Fruit fly (Drosophila melanogaster) whole organism: ENCODE measurements around the gene bero.

Experiments
- CG8478 ChIP-seq: fragments of >200 bp; optimal IDR thresholded peaks from 2 replicates; lab custom pipeline; 2018; ENCODE audit warnings: inconsistent platforms
- Dll ChIP-seq: fragments of >200 bp; optimal IDR thresholded peaks from 2 replicates; lab custom pipeline; 2017
- EcR ChIP-seq, 2 experiments: fragments of >200 bp; optimal IDR thresholded peaks; 2 replicates each; lab custom pipeline; 2017; ENCODE audit warnings: missing biosample characterization in 2 of 2, missing genetic modification characterization in 2 of 2, missing genetic modification reagents in 2 of 2
- pan ChIP-seq: fragments of >200 bp; optimal IDR thresholded peaks from 2 replicates; lab custom pipeline; 2017
- psq ChIP-seq: fragments of >200 bp; optimal IDR thresholded peaks from 2 replicates; lab custom pipeline; 2017
- usp ChIP-seq: fragments of >200 bp; optimal IDR thresholded peaks from 2 replicates; lab custom pipeline; 2017; ENCODE audit warnings: missing biosample characterization, missing genetic modification characterization, mixed read lengths

bero gene

DNA sequence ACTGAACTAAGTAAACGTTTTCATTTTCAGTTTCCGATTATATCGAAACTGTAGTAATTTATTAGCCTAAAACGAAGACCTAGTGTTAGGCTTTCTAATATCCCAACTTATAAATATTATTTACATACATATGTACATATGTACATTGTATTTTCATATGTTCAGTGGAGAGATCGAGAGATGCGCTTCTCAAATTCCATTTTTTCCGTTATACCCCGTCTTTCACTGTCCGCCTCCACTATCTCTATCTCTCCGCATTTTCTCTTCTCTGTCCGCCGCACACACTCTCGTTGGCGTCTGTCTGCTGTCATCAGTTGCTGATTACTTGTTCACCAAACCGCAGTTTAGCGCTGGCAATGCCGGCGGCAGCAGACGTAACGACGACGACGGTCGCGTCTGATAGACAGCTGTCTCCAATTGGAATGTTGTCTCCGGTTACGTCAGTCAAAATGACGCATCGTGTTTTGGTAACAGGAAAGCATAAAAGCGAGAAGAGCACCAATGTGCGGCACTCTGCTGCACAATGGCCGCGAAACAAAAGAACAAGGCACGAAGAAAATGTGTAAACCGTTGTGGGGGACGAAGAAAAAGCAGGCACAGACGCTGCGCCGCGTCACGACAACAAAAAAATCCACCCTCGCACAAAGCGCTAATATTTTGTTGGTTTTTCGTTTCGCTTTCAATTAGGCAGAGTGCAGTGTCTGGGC, 35.9 kb upstream of the bero start, which contains the start of gene CG9331:
Gene CG9331 (plus strand): TSS at position 340 of the 707 bp plus-strand sequence.
- TF ChIP-seq CG8478 (lab: Kevin White, UChicago) (no peak), EcR (GFP tag; optimal IDR thresholded peaks at IDR 0.05; lab: Kevin White, UChicago) (no peak), Dll (lab: Kevin White, UChicago) (no peak), psq (lab: Kevin White, UChicago) (no peak), pan (lab: Kevin White, UChicago) (no peak), usp (GFP tag; lab: Kevin White, UChicago) (no peak)

DNA sequence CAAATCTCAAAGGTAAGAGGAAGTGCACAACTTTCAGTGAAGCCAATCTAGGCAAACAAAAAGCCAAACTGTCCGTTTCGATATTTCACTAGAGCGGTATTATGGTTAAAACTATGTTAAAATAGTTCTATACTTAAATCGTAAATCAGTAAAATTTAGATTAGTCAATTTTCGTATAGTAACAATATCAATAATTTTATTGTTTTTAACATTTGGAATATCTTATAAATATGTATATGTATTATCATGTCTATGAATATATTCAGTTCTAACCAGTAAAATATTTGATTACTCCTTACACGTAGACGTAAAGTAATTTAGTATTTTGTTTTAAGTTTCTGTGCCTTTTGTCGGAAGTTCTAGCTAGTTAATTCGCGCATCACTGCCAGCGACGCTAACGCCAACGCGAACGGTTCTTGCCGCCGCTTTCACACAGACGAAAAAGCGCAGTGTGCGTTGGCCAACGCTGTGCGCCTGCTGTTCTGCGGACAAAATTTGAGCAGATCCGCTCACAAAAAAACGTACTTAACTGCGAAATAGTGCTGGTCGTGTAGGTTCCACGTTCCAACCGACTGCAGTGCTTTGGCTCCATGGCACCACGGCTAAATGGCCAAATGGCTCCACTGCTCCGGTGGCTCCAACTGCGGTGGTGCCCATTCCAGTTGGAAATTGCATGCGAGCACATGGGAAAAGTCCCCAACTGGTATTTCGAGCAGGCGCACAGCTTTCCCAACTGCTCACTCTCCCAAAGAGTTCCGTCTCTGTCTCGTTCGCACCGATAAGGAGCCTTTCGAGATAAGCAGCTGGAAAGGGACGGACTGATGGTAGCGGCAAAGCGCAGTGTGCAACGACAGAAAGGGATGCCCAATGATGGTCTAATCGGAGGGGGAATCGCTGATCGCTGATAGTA, 35.0 kb upstream of the bero start:
- peak; percentile 73 for TF ChIP-seq CG8478 (lab: Kevin White, UChicago)
- TF ChIP-seq Dll (lab: Kevin White, UChicago), result no peak
- no peak for TF ChIP-seq pan (lab: Kevin White, UChicago)
- no peak for TF ChIP-seq usp (GFP tag; lab: Kevin White, UChicago)
- TF ChIP-seq psq (lab: Kevin White, UChicago), result no peak

DNA sequence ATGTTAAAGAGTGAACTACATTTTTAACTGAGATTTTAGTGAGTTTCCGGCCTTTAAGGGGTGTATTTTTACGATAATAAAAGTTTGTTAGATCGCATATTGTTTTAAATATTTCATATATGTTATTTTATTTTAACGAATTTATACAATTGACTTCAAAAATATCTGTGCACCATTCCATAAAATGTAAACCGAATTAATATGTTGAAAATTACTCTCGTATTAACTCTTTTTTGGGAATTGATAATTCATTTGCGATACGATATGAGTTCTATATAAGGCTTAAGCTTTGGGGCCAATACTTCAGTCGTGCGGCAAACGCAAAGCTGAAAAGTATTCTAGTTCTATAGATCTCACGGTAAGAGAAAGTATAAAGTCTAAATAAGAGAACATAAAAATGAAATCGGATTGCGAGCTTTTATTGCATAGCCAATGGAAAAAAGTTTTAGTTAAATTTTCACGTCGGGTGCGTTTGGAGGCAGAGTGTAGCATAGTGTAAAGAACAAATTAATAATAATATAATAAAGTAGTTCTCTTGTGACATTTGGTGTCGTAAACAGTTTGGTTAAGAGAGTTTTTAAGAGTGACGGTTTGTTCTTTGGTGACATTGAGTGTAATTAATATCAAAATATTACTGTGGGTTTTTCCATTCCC, 34.2 kb upstream of the bero start:
- no peak for TF ChIP-seq Dll (lab: Kevin White, UChicago)
- TF ChIP-seq pan (lab: Kevin White, UChicago), result no peak
- no peak for TF ChIP-seq CG8478 (lab: Kevin White, UChicago)
- TF ChIP-seq EcR (GFP tag; optimal IDR thresholded peaks at IDR 0.05; lab: Kevin White, UChicago), result no peak
- no peak for TF ChIP-seq psq (lab: Kevin White, UChicago)
- TF ChIP-seq usp (GFP tag; lab: Kevin White, UChicago), result no peak

DNA sequence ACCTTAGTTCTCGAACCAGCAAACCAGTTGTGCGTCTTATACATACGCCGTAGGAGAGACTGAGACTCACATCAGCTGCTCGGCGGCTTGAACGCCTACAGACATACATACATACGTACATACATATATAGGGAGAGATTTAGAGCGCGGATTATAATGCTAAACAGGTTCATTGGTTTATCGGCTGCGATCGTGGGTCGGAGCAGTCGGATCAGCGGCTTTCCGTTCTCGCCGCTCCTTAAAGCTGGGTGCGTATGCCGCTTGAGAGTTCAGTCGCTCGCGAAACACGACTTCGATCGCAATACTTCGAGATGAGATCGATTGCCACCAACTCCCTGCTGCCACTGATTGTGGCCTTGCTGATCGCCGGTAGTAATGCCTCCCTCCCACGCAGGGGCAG, 33.2 kb upstream of the bero start:
- TF ChIP-seq psq (lab: Kevin White, UChicago) (no peak), pan (lab: Kevin White, UChicago) (no peak), Dll (lab: Kevin White, UChicago) (no peak), EcR (GFP tag; optimal IDR thresholded peaks at IDR 0.05; lab: Kevin White, UChicago) (no peak), CG8478 (lab: Kevin White, UChicago) (no peak), usp (GFP tag; lab: Kevin White, UChicago) (no peak)

DNA sequence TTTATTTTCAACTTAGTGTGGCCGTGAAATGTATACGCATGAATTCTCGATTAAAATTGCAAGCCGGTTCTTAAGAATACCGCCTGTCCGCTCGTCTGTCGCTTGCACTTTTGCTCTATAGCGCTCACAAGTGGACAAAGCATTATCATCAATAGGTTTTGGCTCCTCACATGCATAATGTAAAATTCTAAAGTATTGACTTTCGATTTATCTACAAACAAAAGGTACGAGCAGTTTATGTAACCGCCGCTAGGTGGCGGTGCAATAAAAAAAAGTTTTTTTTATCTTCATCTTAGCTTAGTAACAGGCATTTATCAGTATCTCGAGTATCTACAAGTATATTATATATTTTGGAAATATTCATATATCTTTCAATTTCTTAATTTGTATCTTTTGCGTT, 32.3 kb upstream of the bero start:
- TF ChIP-seq CG8478 (lab: Kevin White, UChicago) (no peak), Dll (lab: Kevin White, UChicago) (no peak), usp (GFP tag; lab: Kevin White, UChicago) (no peak), EcR (GFP tag; optimal IDR thresholded peaks at IDR 0.05; lab: Kevin White, UChicago) (no peak), psq (lab: Kevin White, UChicago) (no peak), pan (lab: Kevin White, UChicago) (no peak)

DNA sequence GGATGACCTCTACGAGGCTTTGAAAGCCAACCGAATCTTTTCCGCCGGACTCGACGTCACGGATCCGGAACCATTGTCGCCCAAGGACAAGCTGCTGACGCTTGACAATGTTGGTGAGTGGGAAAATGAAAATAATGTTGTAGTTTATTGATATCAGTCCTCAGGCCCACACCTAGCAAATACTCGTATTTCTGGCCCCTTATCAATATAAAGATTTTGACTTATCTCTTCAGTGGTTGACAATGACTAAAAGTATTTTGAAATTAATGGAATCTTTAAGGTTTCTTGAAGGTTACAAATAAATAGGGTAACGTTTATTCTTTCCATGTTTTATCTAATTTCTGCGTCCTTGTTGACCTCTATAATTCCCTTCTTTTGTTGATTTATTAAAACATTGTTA, 31.4 kb upstream of the bero start:
- TF ChIP-seq psq (lab: Kevin White, UChicago), result no peak
- TF ChIP-seq Dll (lab: Kevin White, UChicago), result no peak
- TF ChIP-seq pan (lab: Kevin White, UChicago), result no peak
- TF ChIP-seq CG8478 (lab: Kevin White, UChicago), result no peak
- TF ChIP-seq EcR (GFP tag; optimal IDR thresholded peaks at IDR 0.05; lab: Kevin White, UChicago), result no peak
- no peak for TF ChIP-seq usp (GFP tag; lab: Kevin White, UChicago)

DNA sequence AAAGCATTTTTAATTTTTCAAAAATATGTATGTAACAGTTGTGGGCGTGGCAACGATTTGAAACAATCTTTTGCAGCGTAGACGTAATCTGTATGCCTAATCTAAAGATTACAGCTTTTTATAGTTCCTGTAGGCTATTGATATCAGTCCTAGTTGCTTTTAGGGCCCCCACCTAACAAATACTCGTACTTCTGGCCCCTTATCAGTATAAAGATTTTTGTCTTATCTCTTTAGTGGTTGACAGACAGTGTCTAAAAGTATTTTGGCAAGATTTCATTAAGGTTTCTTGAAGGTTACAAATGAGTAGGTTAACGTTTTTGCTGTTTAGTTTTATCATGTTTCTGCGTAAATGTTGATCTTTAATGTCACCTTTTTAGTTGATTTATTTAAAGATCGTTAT, 29.8 kb upstream of the bero start:
- TF ChIP-seq usp (GFP tag; lab: Kevin White, UChicago), result no peak
- TF ChIP-seq Dll (lab: Kevin White, UChicago), result no peak
- TF ChIP-seq pan (lab: Kevin White, UChicago), result no peak
- no peak for TF ChIP-seq psq (lab: Kevin White, UChicago)
- TF ChIP-seq CG8478 (lab: Kevin White, UChicago), result no peak
- no peak for TF ChIP-seq EcR (GFP tag; optimal IDR thresholded peaks at IDR 0.05; lab: Kevin White, UChicago)

DNA sequence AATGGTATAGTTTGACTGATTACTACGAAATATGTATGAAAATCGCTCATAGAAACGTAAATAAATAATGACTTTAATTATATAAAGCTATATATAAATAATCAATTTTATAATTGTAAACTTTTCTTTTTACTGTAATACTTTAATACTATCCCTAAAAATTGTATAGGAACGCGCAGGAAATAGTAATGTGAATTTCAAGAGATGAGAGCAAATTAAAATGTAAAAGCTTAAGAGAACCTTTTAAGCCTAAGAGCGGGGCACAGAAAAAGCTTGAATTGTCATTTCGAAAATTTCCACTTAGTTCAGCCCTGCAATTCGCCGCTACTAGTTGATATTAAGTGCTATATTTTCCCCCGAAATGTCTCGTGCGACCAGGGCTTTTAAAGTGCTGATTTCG, 29.2 kb upstream of the bero start, which contains the start of gene CG31673:
Gene CG31673 (plus strand): TSS at position 301 of the 400 bp plus-strand sequence.
- TF ChIP-seq usp (GFP tag; lab: Kevin White, UChicago) (no peak), psq (lab: Kevin White, UChicago) (no peak), Dll (lab: Kevin White, UChicago) (no peak), pan (lab: Kevin White, UChicago) (no peak), EcR (GFP tag; optimal IDR thresholded peaks at IDR 0.05; lab: Kevin White, UChicago) (no peak), CG8478 (lab: Kevin White, UChicago) (no peak)

DNA sequence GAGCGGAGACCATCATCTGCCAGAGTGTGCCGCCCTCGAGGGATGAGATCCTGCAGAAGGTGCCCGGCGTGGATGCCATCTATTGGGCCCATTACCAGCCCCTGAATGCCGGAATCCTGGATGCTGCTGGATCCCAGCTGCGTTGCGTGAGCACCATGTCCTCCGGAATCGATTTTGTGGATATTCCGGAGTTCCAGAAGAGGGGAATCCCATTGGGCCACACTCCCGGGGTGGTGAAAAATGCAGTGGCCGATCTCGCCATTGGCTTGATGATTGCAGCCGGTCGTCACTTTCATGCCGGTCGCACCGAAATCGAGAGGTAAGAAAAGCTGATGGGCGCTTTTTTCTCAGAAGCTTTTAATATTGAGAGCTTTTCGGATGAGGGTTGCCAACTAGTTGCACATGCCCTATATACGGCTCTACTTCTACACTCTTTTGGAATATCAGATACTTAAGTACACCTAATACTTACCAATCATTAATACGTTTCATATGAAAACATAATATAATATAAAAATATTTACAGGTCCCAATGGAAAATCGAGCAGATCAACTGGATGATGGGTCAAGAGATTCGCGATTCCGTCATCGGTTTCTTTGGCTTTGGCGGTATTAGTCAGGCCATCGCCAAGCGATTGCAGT, 28.6 kb upstream of the bero start:
- no peak for TF ChIP-seq EcR (GFP tag; optimal IDR thresholded peaks at IDR 0.05; lab: Kevin White, UChicago)

DNA sequence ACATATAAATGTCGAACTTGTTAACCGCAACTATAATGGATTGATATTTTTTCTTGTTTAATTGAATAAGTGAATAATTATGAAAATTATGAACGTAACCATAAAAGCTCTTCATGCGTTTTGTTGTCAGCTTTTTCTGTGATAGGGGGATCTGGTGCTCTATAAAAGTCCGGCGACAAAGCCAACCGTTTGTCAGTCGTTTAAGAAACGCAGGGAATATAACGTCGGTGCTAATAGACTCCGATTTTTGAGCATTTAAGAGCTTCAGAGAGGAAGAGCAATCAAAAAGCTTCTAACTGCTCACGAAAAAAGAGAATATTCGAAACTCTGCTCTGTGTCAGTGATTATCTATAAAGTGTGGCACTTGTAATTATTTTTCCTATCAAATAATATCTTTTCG, 27.4 kb upstream of the bero start, which contains the start of gene CG31674:
Gene CG31674 (plus strand): TSS at position 203 of the 400 bp plus-strand sequence.
- TF ChIP-seq psq (lab: Kevin White, UChicago), result no peak
- no peak for TF ChIP-seq usp (GFP tag; lab: Kevin White, UChicago)
- no peak for TF ChIP-seq CG8478 (lab: Kevin White, UChicago)
- TF ChIP-seq pan (lab: Kevin White, UChicago), result no peak
- no peak for TF ChIP-seq EcR (GFP tag; optimal IDR thresholded peaks at IDR 0.05; lab: Kevin White, UChicago)
- TF ChIP-seq Dll (lab: Kevin White, UChicago), result no peak
